Fruit fly (Drosophila melanogaster): ENCODE measurements around the gene dachs.

The dachs gene

dm6 chr2L:8535394-8536176 lies 69.0 kb downstream of the dachs start:
- TF ChIP-seq CG7045 (GFP tag; optimal IDR thresholded peaks at IDR 0.05) (peak; percentile 89), CG12768 (GFP tag; optimal IDR thresholded peaks at IDR 0.05) (peak; percentile 71), Clk (GFP tag; optimal IDR thresholded peaks at IDR 0.05) (no peak), CG14711 (tag; optimal IDR thresholded peaks at IDR 0.05) (peak; percentile 81), cnc (optimal IDR thresholded peaks at IDR 0.05) (no peak), CG5204 (GFP tag; optimal IDR thresholded peaks at IDR 0.05) (peak; percentile 61), CG33017 (tag; optimal IDR thresholded peaks at IDR 0.05) (peak; percentile 88), ovo (GFP tag; optimal IDR thresholded peaks at IDR 0.05) (peak; percentile 59), pad (GFP tag; optimal IDR thresholded peaks at IDR 0.05) (peak; percentile 71), kay (GFP tag; ENCODE audit: borderline replicate concordance) (peak; percentile 70), Crg-1 (GFP tag; optimal IDR thresholded peaks at IDR 0.05) (peak; percentile 40), CG1620 (GFP tag; optimal IDR thresholded peaks at IDR 0.05) (peak; percentile 49), cic (GFP tag; optimal IDR thresholded peaks at IDR 0.05) (no peak), Mnt (GFP tag; optimal IDR thresholded peaks at IDR 0.05) (no peak), Hr96 (GFP tag; optimal IDR thresholded peaks at IDR 0.05) (peak; percentile 47), CG7101 (tag; optimal IDR thresholded peaks at IDR 0.05) (peak; percentile 87), tj (GFP tag; optimal IDR thresholded peaks at IDR 0.05) (peak; percentile 36), bab1 (GFP tag; optimal IDR thresholded peaks at IDR 0.05) (peak; percentile 83), CG11617 (GFP tag; optimal IDR thresholded peaks at IDR 0.05) (peak; percentile 94), toe (GFP tag; optimal IDR thresholded peaks at IDR 0.05) (peak; percentile 16)
